Fruit fly (Drosophila melanogaster) whole organism, embryonic: ENCODE measurements around the gene galla-2.

Experiments
- Blimp-1 ChIP-seq: fragments of 200-800 bp; sonication (Bioruptor generic); optimal IDR thresholded peaks from 3 replicates; lab custom pipeline; 2018; ENCODE audit warnings: missing biosample characterization, missing genetic modification characterization, mild to moderate bottlenecking, moderate library complexity, missing genetic modification reagents
- CG1024 ChIP-seq: fragments of 200-800 bp; sonication (Bioruptor generic); IDR thresholded peaks from 2 replicates; pipeline ENCODE4 v1.3.6; 2022; ENCODE audit warnings: missing biosample characterization, missing genetic modification characterization
- CG10267 ChIP-seq: fragments of 200-800 bp; sonication (Bioruptor generic); optimal IDR thresholded peaks from 2 replicates; lab custom pipeline; 2018; ENCODE audit warnings: missing biosample characterization, mild to moderate bottlenecking, missing genetic modification characterization, moderate library complexity
- CG10543 ChIP-seq: fragments of 200-800 bp; sonication (Bioruptor generic); optimal IDR thresholded peaks from 3 replicates; lab custom pipeline; 2017; ENCODE audit warnings: missing biosample characterization, mild to moderate bottlenecking, missing genetic modification characterization, moderate library complexity
- CG12391 ChIP-seq: fragments of 200-800 bp; sonication (Bioruptor generic); optimal IDR thresholded peaks from 3 replicates; lab custom pipeline; 2018; ENCODE audit warnings: missing biosample characterization, mild to moderate bottlenecking, missing genetic modification characterization, moderate library complexity
- CG13287 ChIP-seq: fragments of 200-800 bp; sonication (Bioruptor generic); IDR thresholded peaks from 2 replicates; pipeline ENCODE4 v1.3.6; 2022; ENCODE audit warnings: missing biosample characterization, missing genetic modification characterization; ENCODE audit not compliant: partially characterized antibody
- CG13624 ChIP-seq: fragments of 200-800 bp; sonication (Bioruptor generic); optimal IDR thresholded peaks from 2 replicates; lab custom pipeline; 2016; ENCODE audit warnings: missing biosample characterization, missing genetic modification characterization
- CG14860 ChIP-seq: fragments of 200-800 bp; sonication (Bioruptor generic); IDR thresholded peaks from 3 replicates; pipeline ENCODE4 v1.3.6; 2022; ENCODE audit warnings: missing biosample characterization, missing genetic modification characterization; ENCODE audit not compliant: partially characterized antibody
- CG15269 ChIP-seq: fragments of 200-800 bp; sonication (Bioruptor generic); optimal IDR thresholded peaks from 2 replicates; lab custom pipeline; 2018; ENCODE audit warnings: missing biosample characterization, mild to moderate bottlenecking, missing genetic modification characterization, moderate library complexity
- CG15479 ChIP-seq: fragments of 200-800 bp; sonication (Bioruptor generic); optimal IDR thresholded peaks from 3 replicates; lab custom pipeline; 2019; ENCODE audit warnings: missing biosample characterization, mild to moderate bottlenecking, missing genetic modification characterization, moderate library complexity
- CG15514 ChIP-seq: fragments of 200-800 bp; sonication (Bioruptor generic); optimal IDR thresholded peaks from 3 replicates; lab custom pipeline; 2017; ENCODE audit warnings: missing biosample characterization, missing genetic modification characterization, mild to moderate bottlenecking, moderate library complexity, missing genetic modification reagents
- CG16779 ChIP-seq: fragments of 200-800 bp; sonication (Bioruptor generic); IDR thresholded peaks from 2 replicates; pipeline ENCODE4 v1.3.6; 2022; ENCODE audit warnings: missing biosample characterization, missing genetic modification characterization
- CG16815 ChIP-seq: fragments of 200-800 bp; sonication (Bioruptor generic); optimal IDR thresholded peaks from 3 replicates; lab custom pipeline; 2017; ENCODE audit warnings: missing biosample characterization, mild to moderate bottlenecking, missing genetic modification characterization
- CG17361 ChIP-seq: fragments of 200-800 bp; sonication (Bioruptor generic); IDR thresholded peaks from 3 replicates; pipeline ENCODE4 v1.3.6; 2022; ENCODE audit warnings: missing biosample characterization, missing genetic modification characterization
- CG17829 ChIP-seq: fragments of 200-800 bp; optimal IDR thresholded peaks from 2 replicates; lab custom pipeline; 2019; ENCODE audit warnings: missing biosample characterization, mild to moderate bottlenecking, missing genetic modification characterization, moderate library complexity
- CG18262 ChIP-seq: fragments of 200-800 bp; optimal IDR thresholded peaks from 3 replicates; lab custom pipeline; 2019; ENCODE audit warnings: missing biosample characterization, mild to moderate bottlenecking, missing genetic modification characterization, moderate library complexity
- CG2199 ChIP-seq: fragments of 200-800 bp; sonication (Bioruptor generic); IDR thresholded peaks from 3 replicates; pipeline ENCODE4 v1.3.6; 2022; ENCODE audit warnings: missing biosample characterization, missing genetic modification characterization
- CG34376 ChIP-seq: fragments of 200-800 bp; sonication (Bioruptor generic); optimal IDR thresholded peaks from 2 replicates; lab custom pipeline; 2018; ENCODE audit warnings: missing biosample characterization, mild to moderate bottlenecking, missing genetic modification characterization
- CG4328 ChIP-seq: fragments of 200-800 bp; sonication (Bioruptor generic); optimal IDR thresholded peaks from 3 replicates; lab custom pipeline; 2017; ENCODE audit warnings: missing biosample characterization, missing genetic modification reagents, missing genetic modification characterization
- CG6791 ChIP-seq: fragments of 200-800 bp; sonication (Bioruptor generic); IDR thresholded peaks from 3 replicates; pipeline ENCODE4 v1.3.6; 2022; ENCODE audit warnings: missing biosample characterization, missing genetic modification characterization; ENCODE audit not compliant: partially characterized antibody
- CG7987 ChIP-seq: fragments of 200-800 bp; sonication (Bioruptor generic); optimal IDR thresholded peaks from 2 replicates; lab custom pipeline; 2018; ENCODE audit warnings: missing biosample characterization, mild to moderate bottlenecking, missing genetic modification characterization, moderate library complexity
- CHES-1-like ChIP-seq: fragments of 200-800 bp; sonication (Bioruptor generic); optimal IDR thresholded peaks from 2 replicates; lab custom pipeline; 2016; ENCODE audit warnings: missing biosample characterization, missing genetic modification characterization
- CTCF ChIP-seq: fragments of 200-800 bp; sonication (Bioruptor generic); optimal IDR thresholded peaks from 2 replicates; lab custom pipeline; 2017; ENCODE audit warnings: missing biosample characterization, mild to moderate bottlenecking, missing genetic modification characterization, moderate library complexity
- Chrac-16 ChIP-seq: fragments of 200-800 bp; sonication (Bioruptor generic); optimal IDR thresholded peaks from 3 replicates; lab custom pipeline; 2016; ENCODE audit warnings: missing biosample characterization, missing genetic modification characterization
- D ChIP-seq, 2 experiments: fragments of 200-800 bp in 1 of 2; fragments of >200 bp in 1 of 2; sonication (Bioruptor generic) in 1 of 2; optimal IDR thresholded peaks; 2 replicates in 1 of 2; 3 replicates in 1 of 2; lab custom pipeline; 2017; ENCODE audit warnings: mild to moderate bottlenecking in 1 of 2, missing biosample characterization in 1 of 2, missing genetic modification characterization in 1 of 2, missing genetic modification reagents in 1 of 2
- Dip3 ChIP-seq: fragments of 200-800 bp; sonication (Bioruptor generic); optimal IDR thresholded peaks from 3 replicates; lab custom pipeline; 2016; ENCODE audit warnings: missing biosample characterization, missing genetic modification characterization
- E2f1 ChIP-seq: fragments of 200-800 bp; sonication (Bioruptor generic); IDR thresholded peaks from 2 replicates; pipeline ENCODE4 v1.3.6; 2022; ENCODE audit warnings: missing biosample characterization, missing genetic modification characterization
- Eip74EF ChIP-seq, 2 experiments: fragments of 200-800 bp in 1 of 2; fragments of >200 bp in 1 of 2; sonication (Bioruptor generic) in 1 of 2; optimal IDR thresholded peaks; 2 replicates each; lab custom pipeline; 2017 to 2019; ENCODE audit warnings: missing biosample characterization in 2 of 2, missing genetic modification characterization in 2 of 2, mild to moderate bottlenecking in 1 of 2, moderate library complexity in 1 of 2
- GATAe ChIP-seq: fragments of 200-800 bp; sonication (Bioruptor generic); conservative IDR thresholded peaks from 2 replicates; pipeline ENCODE4 v1.3.6; 2022; ENCODE audit warnings: missing biosample characterization, missing genetic modification characterization
- Gug ChIP-seq: fragments of 200-800 bp; sonication (Bioruptor generic); IDR thresholded peaks from 4 replicates; pipeline ENCODE4 v1.3.6; 2022; ENCODE audit warnings: missing biosample characterization, missing genetic modification characterization
- Hey ChIP-seq: fragments of 200-800 bp; sonication (Bioruptor generic); optimal IDR thresholded peaks from 3 replicates; lab custom pipeline; 2018; ENCODE audit warnings: missing biosample characterization, mild to moderate bottlenecking, missing genetic modification characterization
- Lhr ChIP-seq: fragments of 200-800 bp; sonication (Bioruptor generic); optimal IDR thresholded peaks from 3 replicates; lab custom pipeline; 2017; ENCODE audit warnings: mild to moderate bottlenecking, missing biosample characterization, missing genetic modification reagents, missing genetic modification characterization
- Lpt ChIP-seq: fragments of >200 bp; optimal IDR thresholded peaks from 2 replicates; lab custom pipeline; 2018; ENCODE audit warnings: missing biosample characterization, missing genetic modification characterization
- Med ChIP-seq: fragments of 200-800 bp; sonication (Bioruptor generic); peaks from one replicate; lab custom pipeline; 2016; ENCODE audit warnings: missing biosample characterization, missing genetic modification characterization, mild to moderate bottlenecking, inconsistent platforms, moderate library complexity
- Vsx1 ChIP-seq: fragments of 200-800 bp; sonication (Bioruptor generic); optimal IDR thresholded peaks from 2 replicates; lab custom pipeline; 2017; ENCODE audit warnings: missing biosample characterization, mild to moderate bottlenecking, missing genetic modification characterization, missing genetic modification reagents
- ara ChIP-seq: fragments of 200-800 bp; sonication (Bioruptor generic); IDR thresholded peaks from 2 replicates; pipeline ENCODE4 v1.3.6; 2022; ENCODE audit warnings: missing biosample characterization, missing genetic modification characterization
- crol ChIP-seq: fragments of 200-800 bp; sonication (Bioruptor generic); IDR thresholded peaks from 2 replicates; pipeline ENCODE4 v1.3.6; 2022; ENCODE audit warnings: missing biosample characterization, missing genetic modification characterization
- eve ChIP-seq, 2 experiments: fragments of >200 bp; optimal IDR thresholded peaks; 2 replicates each; lab custom pipeline; 2017; ENCODE audit warnings: missing biosample characterization in 2 of 2, missing genetic modification characterization in 2 of 2
- exex ChIP-seq: fragments of 200-800 bp; sonication (Bioruptor generic); optimal IDR thresholded peaks from 4 replicates; lab custom pipeline; 2018; ENCODE audit warnings: missing biosample characterization, mild to moderate bottlenecking, missing genetic modification characterization, moderate library complexity
- fu2 ChIP-seq: fragments of 200-800 bp; sonication (Bioruptor generic); optimal IDR thresholded peaks from 2 replicates; lab custom pipeline; 2016; ENCODE audit warnings: missing biosample characterization, missing genetic modification characterization
- grn ChIP-seq: fragments of 200-800 bp; sonication (Bioruptor generic); optimal IDR thresholded peaks from 3 replicates; lab custom pipeline; 2017; ENCODE audit warnings: missing biosample characterization, missing genetic modification characterization
- lab ChIP-seq: fragments of 200-800 bp; sonication (Bioruptor generic); optimal IDR thresholded peaks from 3 replicates; lab custom pipeline; 2017; ENCODE audit warnings: missing biosample characterization, missing genetic modification characterization, mild to moderate bottlenecking, moderate library complexity, missing genetic modification reagents
- phol ChIP-seq: fragments of 200-800 bp; sonication (Bioruptor generic); optimal IDR thresholded peaks from 3 replicates; lab custom pipeline; 2018; ENCODE audit warnings: missing biosample characterization, mild to moderate bottlenecking, missing genetic modification characterization, moderate library complexity
- sd ChIP-seq: fragments of 200-800 bp; sonication (Bioruptor generic); optimal IDR thresholded peaks from 3 replicates; lab custom pipeline; 2018; ENCODE audit warnings: missing biosample characterization, mild to moderate bottlenecking, missing genetic modification characterization, moderate library complexity
- sima ChIP-seq: fragments of 200-800 bp; sonication (Bioruptor generic); optimal IDR thresholded peaks from 2 replicates; lab custom pipeline; 2016; ENCODE audit warnings: missing biosample characterization, missing genetic modification characterization
- sqz ChIP-seq: fragments of 200-800 bp; sonication (Bioruptor generic); optimal IDR thresholded peaks from 3 replicates; lab custom pipeline; 2018; ENCODE audit warnings: missing biosample characterization, mild to moderate bottlenecking, missing genetic modification characterization
- sug ChIP-seq: fragments of 200-800 bp; optimal IDR thresholded peaks from 2 replicates; lab custom pipeline; 2019; ENCODE audit warnings: missing biosample characterization, mild to moderate bottlenecking, missing genetic modification characterization, moderate library complexity
- zen ChIP-seq: fragments of 200-800 bp; sonication (Bioruptor generic); optimal IDR thresholded peaks from 3 replicates; lab custom pipeline; 2018; ENCODE audit warnings: missing biosample characterization, mild to moderate bottlenecking, missing genetic modification characterization, moderate library complexity

Gene galla-2

DNA sequence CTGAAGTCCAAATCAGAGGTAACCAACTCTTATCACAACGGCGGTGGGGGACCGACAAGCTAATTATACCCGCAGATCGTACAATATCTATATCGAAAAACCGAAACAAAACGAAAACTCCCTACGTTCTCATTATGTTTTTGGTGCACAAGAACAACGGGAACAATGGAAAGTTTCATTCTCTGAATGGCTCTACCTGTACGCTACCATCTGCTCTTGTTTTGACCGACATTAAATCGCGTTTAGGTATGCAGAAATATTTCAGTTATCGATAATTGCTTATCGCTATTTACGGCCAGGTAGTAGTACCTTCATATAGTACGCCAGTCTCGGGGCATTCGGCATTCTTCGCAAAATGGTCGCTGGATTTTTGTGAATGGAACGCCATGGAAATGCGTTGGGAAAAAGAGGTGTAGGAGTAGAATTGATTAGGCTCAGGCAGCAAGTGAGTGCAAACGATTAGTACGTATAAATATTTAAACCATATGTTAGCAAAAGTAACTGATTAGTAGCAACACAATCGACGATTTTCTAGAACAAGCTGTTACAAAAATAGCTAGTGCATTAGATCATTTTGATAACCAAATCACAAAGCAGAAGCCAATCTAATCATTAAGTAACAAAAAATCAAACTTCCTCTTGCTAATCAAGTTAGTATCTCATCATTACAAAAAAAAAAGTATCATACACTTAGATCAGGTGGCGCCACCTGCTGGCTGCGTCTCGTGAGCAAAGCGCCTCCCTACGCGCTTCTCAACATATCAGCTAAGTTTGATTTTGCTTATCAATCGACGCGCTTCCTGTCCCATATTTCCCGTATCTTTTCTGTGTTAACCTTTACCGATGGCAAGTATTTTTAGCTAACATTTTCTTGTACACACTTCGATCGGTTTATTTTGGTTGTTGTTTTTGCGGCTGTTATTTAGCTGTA is 19.9 kb upstream of the galla-2 start (continued):
- TF ChIP-seq Vsx1 (GFP tag; lab: Kevin White, UChicago): peak; percentile 81
- TF ChIP-seq lab (GFP tag; lab: Kevin White, UChicago): peak; percentile 3
- TF ChIP-seq CG16815 (GFP tag; lab: Kevin White, UChicago): no peak
- no peak for TF ChIP-seq CG12391
- no peak for TF ChIP-seq sima
- TF ChIP-seq CG34376 (GFP tag; lab: Kevin White, UChicago): peak; percentile 43
- TF ChIP-seq CG13287 (GFP tag; lab: Robert Waterston, UW): no peak
- TF ChIP-seq CG17361: no peak
- TF ChIP-seq phol: peak; percentile 2
- peak in 1 of 2 experiments; percentile 43 for TF ChIP-seq Eip74EF (GFP tag; optimal IDR thresholded peaks at IDR 0.05; lab: Kevin White, UChicago)
- TF ChIP-seq grn (GFP tag; lab: Kevin White, UChicago): peak; percentile 74
- peak; percentile 100 for TF ChIP-seq CG17829
- TF ChIP-seq CG15514 (GFP tag; lab: Kevin White, UChicago): peak; percentile 1
- 0 out of 2 replicates have a peak, but pooled peaks have one; percentile 26 for TF ChIP-seq ara
- peak; percentile 82 for TF ChIP-seq sd (tag; lab: Kevin White, UChicago)
- no peak for TF ChIP-seq CG14860 (GFP tag; lab: Robert Waterston, UW)
- TF ChIP-seq D (optimal IDR thresholded peaks at IDR 0.05; lab: Kevin White, UChicago): peak; percentile 78
- no peak for TF ChIP-seq D (GFP tag; optimal IDR thresholded peaks at IDR 0.05; lab: Kevin White, UChicago)
- TF ChIP-seq exex (tag; lab: Kevin White, UChicago): peak; percentile 90
- TF ChIP-seq CG7987 (GFP tag; lab: Kevin White, UChicago): no peak
- TF ChIP-seq CG6791 (GFP tag; lab: Robert Waterston, UW): peak; percentile 51; the same call in 1 of the 3 replicates
- TF ChIP-seq CG15269 (tag; lab: Kevin White, UChicago): no peak
- no peak for TF ChIP-seq fu2
- TF ChIP-seq sug (tag; lab: Kevin White, UChicago): peak; percentile 83
- TF ChIP-seq eve (GFP tag; optimal IDR thresholded peaks at IDR 0.05; lab: Kevin White, UChicago): peak in 1 of 2 experiments; percentile 75
- no peak for TF ChIP-seq CG1024
- no peak for TF ChIP-seq Lhr (GFP tag; lab: Kevin White, UChicago)
- no peak for TF ChIP-seq CG18262
- peak; percentile 33 for TF ChIP-seq zen (tag; lab: Kevin White, UChicago)
- TF ChIP-seq CTCF (GFP tag; lab: Kevin White, UChicago): peak; percentile 90
- peak; percentile 92 for TF ChIP-seq CG15479 (GFP tag; lab: Kevin White, UChicago)
- TF ChIP-seq GATAe (GFP tag; lab: Robert Waterston, UW): 0 out of 2 replicates have a peak, but pooled peaks have one; percentile 25
- TF ChIP-seq CG2199: peak; percentile 18; the same call in 1 of the 3 replicates

dm6 chr3L:10863925-10864324 is 18.8 kb upstream of the galla-2 start:
- TF ChIP-seq E2f1 (GFP tag; lab: Robert Waterston, UW): no peak
- TF ChIP-seq CG16779 (GFP tag; lab: Robert Waterston, UW): no peak
- peak; percentile 58 for TF ChIP-seq Med (GFP tag; lab: Kevin White, UChicago)
- no peak for TF ChIP-seq sqz (GFP tag; lab: Kevin White, UChicago)
- TF ChIP-seq CG13624 (GFP tag; lab: Kevin White, UChicago): no peak
- peak; percentile 33 for TF ChIP-seq CG10543 (GFP tag; lab: Kevin White, UChicago)
- TF ChIP-seq Dip3 (GFP tag; lab: Kevin White, UChicago): no peak
- no peak for TF ChIP-seq Lpt
- TF ChIP-seq crol: peak; percentile 66
- TF ChIP-seq CG17829: no peak
- peak; percentile 2 for TF ChIP-seq Hey
- no peak for TF ChIP-seq Chrac-16
- TF ChIP-seq Lhr (GFP tag; lab: Kevin White, UChicago): no peak
- TF ChIP-seq CG4328: no peak
- no peak for TF ChIP-seq Gug
- no peak for TF ChIP-seq Blimp-1
- TF ChIP-seq CG10267 (tag; lab: Kevin White, UChicago): no peak
- TF ChIP-seq CHES-1-like (GFP tag; lab: Kevin White, UChicago): no peak
